Fruit fly (Drosophila melanogaster): ENCODE measurements around the gene msl-1.

msl-1 gene

dm6 chr2L:18702721-18703488, 14.3 kb upstream of the msl-1 start, which contains the start of the genes CG10376 and CG10343 (continued):
- TF ChIP-seq nau (GFP tag; optimal IDR thresholded peaks at IDR 0.05) (no peak), lmd (GFP tag; IDR thresholded peaks at IDR 0.05) (peak; percentile 92), cwo (GFP tag; optimal IDR thresholded peaks at IDR 0.05) (peak; percentile 28), CG6791 (GFP tag; IDR thresholded peaks at IDR 0.05; ENCODE audit: partially characterized antibody) (peak; percentile 78), Usf (GFP tag; optimal IDR thresholded peaks at IDR 0.05) (peak; percentile 90), CG15073 (GFP tag; optimal IDR thresholded peaks at IDR 0.05) (peak; percentile 53), Xrp1 (GFP tag; IDR thresholded peaks at IDR 0.05) (peak; percentile 86), ato (GFP tag; IDR thresholded peaks at IDR 0.05; ENCODE audit: partially characterized antibody) (peak; percentile 58), CG4424 (GFP tag; optimal IDR thresholded peaks at IDR 0.05) (peak; percentile 86), CG4617 (GFP tag; optimal IDR thresholded peaks at IDR 0.05; ENCODE audit: borderline replicate concordance) (peak; percentile 65), kah (GFP tag; optimal IDR thresholded peaks at IDR 0.05) (peak; percentile 54), Lpt (GFP tag; optimal IDR thresholded peaks at IDR 0.05) (no peak), Pdp1 (GFP tag; optimal IDR thresholded peaks at IDR 0.05) (peak; percentile 28 to 71), Six4 (GFP tag; optimal IDR thresholded peaks at IDR 0.05) (peak; percentile 74), salm (tag; optimal IDR thresholded peaks at IDR 0.05) (peak; percentile 70), tap (tag; optimal IDR thresholded peaks at IDR 0.05) (peak; percentile 83), CG3065 (GFP tag; optimal IDR thresholded peaks at IDR 0.05) (peak; percentile 65), Kr (GFP tag; optimal IDR thresholded peaks at IDR 0.05) (peak; percentile 15), CG17359 (tag; optimal IDR thresholded peaks at IDR 0.05) (peak; percentile 83), HLH3B (GFP tag; IDR thresholded peaks at IDR 0.05) (peak; percentile 77), sima (GFP tag; optimal IDR thresholded peaks at IDR 0.05) (no peak), toy (GFP tag; IDR thresholded peaks at IDR 0.05) (no peak; the same call in 1 of the 2 replicates), B-H1 (GFP tag; IDR thresholded peaks at IDR 0.05) (peak; percentile 78), CG8290 (GFP tag; optimal IDR thresholded peaks at IDR 0.05) (peak; percentile 69), CG8290 (tag; optimal IDR thresholded peaks at IDR 0.05) (peak in 1 of 2 experiments; percentile 45), yki (optimal IDR thresholded peaks at IDR 0.05) (no peak), Dll (GFP tag; IDR thresholded peaks at IDR 0.05; ENCODE audit: partially characterized antibody) (0 out of 4 replicates have a peak, but pooled peaks have one; percentile 40), MBD-R2 (GFP tag; IDR thresholded peaks at IDR 0.05) (peak; percentile 79), Antp (GFP tag; optimal IDR thresholded peaks at IDR 0.05) (peak; percentile 52), CG8359 (GFP tag; optimal IDR thresholded peaks at IDR 0.05; ENCODE audit: borderline replicate concordance) (peak; percentile 42), CG6813 (GFP tag; optimal IDR thresholded peaks at IDR 0.05) (peak; percentile 11), CG9876 (GFP tag; optimal IDR thresholded peaks at IDR 0.05) (peak; percentile 43), pho (GFP tag; optimal IDR thresholded peaks at IDR 0.05) (peak; percentile 36), zf30C (GFP tag; optimal IDR thresholded peaks at IDR 0.05) (no peak), CG3838 (GFP tag; optimal IDR thresholded peaks at IDR 0.05) (peak; percentile 60), jing (GFP tag; optimal IDR thresholded peaks at IDR 0.05) (peak; percentile 40), org-1 (GFP tag; optimal IDR thresholded peaks at IDR 0.05) (peak; percentile 44), CG7372 (GFP tag; IDR thresholded peaks at IDR 0.05) (peak; percentile 84), trem (tag; optimal IDR thresholded peaks at IDR 0.05) (peak; percentile 93), Dek (tag; optimal IDR thresholded peaks at IDR 0.05) (peak; percentile 92), PHDP (tag; optimal IDR thresholded peaks at IDR 0.05) (peak; percentile 89), Hand (GFP tag; optimal IDR thresholded peaks at IDR 0.05) (peak; percentile 41), Lhr (GFP tag; optimal IDR thresholded peaks at IDR 0.05) (peak; percentile 67), peb (GFP tag; IDR thresholded peaks at IDR 0.05) (peak; percentile 69; the same call in 1 of the 2 replicates), CG31224 (GFP tag; IDR thresholded peaks at IDR 0.05) (peak; percentile 82), Dbx (GFP tag; IDR thresholded peaks at IDR 0.05) (peak; percentile 90), Opbp (GFP tag; IDR thresholded peaks at IDR 0.05; ENCODE audit: partially characterized antibody) (peak; percentile 72; the same call in 2 of the 3 replicates), Ptx1 (GFP tag; IDR thresholded peaks at IDR 0.05) (peak; percentile 93), amos (GFP tag; IDR thresholded peaks at IDR 0.05; ENCODE audit: partially characterized antibody) (no peak)
